Fruit fly (Drosophila melanogaster) whole organism, adult: ENCODE results near the gene CG1582.

ENCODE experiments used
- CG12768 ChIP-seq: fragments of 200-800 bp; sonication (Bioruptor generic); optimal IDR thresholded peaks from 2 replicates; lab custom pipeline; 2017; ENCODE audit warnings: missing biosample characterization, missing genetic modification characterization, mild to moderate bottlenecking, moderate library complexity, missing genetic modification reagents
- CG33017 ChIP-seq: fragments of 200-800 bp; sonication (Bioruptor generic); optimal IDR thresholded peaks from 2 replicates; lab custom pipeline; 2018; ENCODE audit warnings: missing biosample characterization, mild to moderate bottlenecking, missing genetic modification characterization, moderate library complexity
- CG5204 ChIP-seq: fragments of 200-800 bp; sonication (Bioruptor generic); optimal IDR thresholded peaks from 2 replicates; lab custom pipeline; 2016; ENCODE audit warnings: missing biosample characterization, missing genetic modification characterization
- Mnt ChIP-seq: fragments of 200-800 bp; sonication (Bioruptor generic); optimal IDR thresholded peaks from 2 replicates; lab custom pipeline; 2016; ENCODE audit warnings: missing biosample characterization, mild to moderate bottlenecking, missing genetic modification characterization
- cnc ChIP-seq, 2 experiments: fragments of >200 bp; optimal IDR thresholded peaks; 2 replicates each; lab custom pipeline; 2017
- kay ChIP-seq: fragments of 200-800 bp; sonication (Bioruptor generic); peaks from one replicate; lab custom pipeline; 2016; ENCODE audit warnings: missing biosample characterization, missing genetic modification characterization, borderline replicate concordance
- ovo ChIP-seq: fragments of 200-800 bp; sonication (Bioruptor generic); optimal IDR thresholded peaks from 2 replicates; lab custom pipeline; 2016; ENCODE audit warnings: missing biosample characterization, missing genetic modification characterization
- pad ChIP-seq: fragments of 200-800 bp; sonication (Bioruptor generic); optimal IDR thresholded peaks from 3 replicates; lab custom pipeline; 2017; ENCODE audit warnings: missing biosample characterization, missing genetic modification characterization, mild to moderate bottlenecking, moderate library complexity, missing genetic modification reagents
- tj ChIP-seq: fragments of 200-800 bp; sonication (Bioruptor generic); optimal IDR thresholded peaks from 3 replicates; lab custom pipeline; 2017; ENCODE audit warnings: missing biosample characterization, mild to moderate bottlenecking, missing genetic modification characterization, moderate library complexity
- toe ChIP-seq: fragments of 200-800 bp; sonication (Bioruptor generic); optimal IDR thresholded peaks from 2 replicates; lab custom pipeline; 2016; ENCODE audit warnings: missing biosample characterization, missing genetic modification characterization

dm6 chrX:10929613-10930012 is 30.5 kb upstream of the CG1582 start:
- TF ChIP-seq Mnt (GFP tag; lab: Kevin White, UChicago) = no peak
- no peak for TF ChIP-seq cnc (optimal IDR thresholded peaks at IDR 0.05; lab: Kevin White, UChicago)
- TF ChIP-seq toe (GFP tag; lab: Kevin White, UChicago) = no peak
- no peak for TF ChIP-seq ovo (GFP tag; lab: Kevin White, UChicago)
- TF ChIP-seq CG33017 (tag; lab: Kevin White, UChicago) = no peak
- TF ChIP-seq kay (GFP tag; lab: Kevin White, UChicago) = no peak
- TF ChIP-seq CG12768 (GFP tag; lab: Kevin White, UChicago) = no peak
- TF ChIP-seq CG5204 (GFP tag; lab: Kevin White, UChicago) = no peak
- TF ChIP-seq pad (GFP tag; lab: Kevin White, UChicago) = no peak
- TF ChIP-seq tj = no peak
